Fruit fly (Drosophila melanogaster) S2 (cell line): ENCODE results near the gene Lsp1beta.

Experiments used
- CG8478 ChIP-seq: fragments of >200 bp; optimal IDR thresholded peaks from 2 replicates; lab custom pipeline; 2018
- CTCF ChIP-seq, 2 experiments: fragments of >200 bp; optimal IDR thresholded peaks; 2 replicates each; lab custom pipeline; 2018

Lsp1beta gene

dm6 chr2L:913850-914391, 15.6 kb downstream of the Lsp1beta start, which contains the start of gene GluRIIC:
Gene GluRIIC, plus strand, starts transcription at chr2L:914086.
- TF ChIP-seq CTCF (optimal IDR thresholded peaks at IDR 0.05; lab: Kevin White, UChicago) (no peak), CG8478 (lab: Kevin White, UChicago) (no peak)

- TF ChIP-seq CTCF (optimal IDR thresholded peaks at IDR 0.05; lab: Kevin White, UChicago): no peak
- TF ChIP-seq CG8478 (lab: Kevin White, UChicago): no peak
Measured at dm6 chr2L:918738-919137, 20.4 kb downstream of the Lsp1beta start.

- TF ChIP-seq CTCF (optimal IDR thresholded peaks at IDR 0.05; lab: Kevin White, UChicago): no peak
- TF ChIP-seq CG8478 (lab: Kevin White, UChicago): no peak
Measured at dm6 chr2L:922660-923059, 24.4 kb downstream of the Lsp1beta start, which contains the start of gene Tmtc2. Gene Tmtc2, plus strand, starts transcription at chr2L:922793.

- no peak for TF ChIP-seq CTCF (optimal IDR thresholded peaks at IDR 0.05; lab: Kevin White, UChicago)
- no peak for TF ChIP-seq CG8478 (lab: Kevin White, UChicago)
Measured at dm6 chr2L:936922-937321, 38.6 kb downstream of the Lsp1beta start.
